In genomic region chrV:19691271-19691886, ce11 we compare ENCODE assay signal across 3 worm cellular contexts.
TF ChIP-seq lines count a peak whose summit lies in the region.

No protein-coding gene starts in this region.

TF ChIP-seq in whole organism, L3 larva, 47 proteins besides CTCF, POLR2A, EP300 and RAD21:
- TF ChIP-seq ceh-28 (tag; optimal IDR thresholded peaks at IDR 0.05; lab: Kevin White, UChicago) = peak; percentile 95
- no peak for TF ChIP-seq egl-27 (tag; optimal IDR thresholded peaks at IDR 0.05; lab: Kevin White, UChicago)

TF ChIP-seq in whole organism, L4 larva, 104 proteins besides CTCF, POLR2A, EP300 and RAD21:
- TF ChIP-seq lim-7 (GFP tag; IDR thresholded peaks at IDR 0.05; lab: Robert Waterston, UW) = no peak
- TF ChIP-seq aly-2 (tag; optimal IDR thresholded peaks at IDR 0.05; lab: Kevin White, UChicago) = no peak
- TF ChIP-seq F49E8.2 (tag; optimal IDR thresholded peaks at IDR 0.05; lab: Kevin White, UChicago; ENCODE audit: borderline replicate concordance) = no peak
- TF ChIP-seq saeg-2 (GFP tag; IDR thresholded peaks at IDR 0.05; lab: Robert Waterston, UW) = no peak
- peak; percentile 88 for TF ChIP-seq ceh-28 (tag; optimal IDR thresholded peaks at IDR 0.05; lab: Kevin White, UChicago)
- no peak for TF ChIP-seq snpc-1.2 (GFP tag; IDR thresholded peaks at IDR 0.05; lab: Robert Waterston, UW)
TF ChIP-seq in whole organism, L4 larva: peak in this region for 1.

TF ChIP-seq in whole organism, midembryonic, 9 proteins besides CTCF, POLR2A, EP300 and RAD21:
- no peak for TF ChIP-seq cog-1 (tag; optimal IDR thresholded peaks at IDR 0.05; lab: Kevin White, UChicago)
- TF ChIP-seq ref-1 (GFP tag; conservative IDR thresholded peaks at IDR 0.05; lab: Robert Waterston, UW) = no peak
- no peak for TF ChIP-seq ztf-23 (GFP tag; IDR thresholded peaks at IDR 0.05; lab: Robert Waterston, UW)
- peak; percentile 76 for TF ChIP-seq T22C8.4 (GFP tag; IDR thresholded peaks at IDR 0.05; lab: Robert Waterston, UW)
- TF ChIP-seq ztf-29 (GFP tag; IDR thresholded peaks at IDR 0.05; lab: Robert Waterston, UW) = no peak
- no peak for TF ChIP-seq med-1 (GFP tag; optimal IDR thresholded peaks at IDR 0.05; lab: Kevin White, UChicago; ENCODE audit: insufficient read depth)
- TF ChIP-seq tab-1 (GFP tag; IDR thresholded peaks at IDR 0.05; lab: Robert Waterston, UW) = no peak

Comparison
In these comparisons a context has a peak if more than half of its experiments do, and no peak if none do; other contexts are left out.
1. Of the 28 proteins assayed by ChIP-seq in both whole organism, L4 larva and whole organism, L3 larva: peak only in whole organism, L4 larva: none; only in whole organism, L3 larva: none; in both: ceh-28; in neither: 27.